Worm (Caenorhabditis elegans) whole organism, L3 larva: ENCODE measurements around the gene C03G6.17.

Source experiments
- daf-12 ChIP-seq: fragments of 150-350 bp; optimal IDR thresholded peaks from 2 replicates; lab custom pipeline; 2014; ENCODE audit warnings: missing biosample characterization, missing genetic modification reagents, missing genetic modification characterization
- fkh-10 ChIP-seq: sonication (generic microtip); optimal IDR thresholded peaks from 2 replicates; lab custom pipeline; 2017; ENCODE audit warnings: missing biosample characterization, missing genetic modification reagents, missing genetic modification characterization
- nhr-76 ChIP-seq: fragments of 150-350 bp; sonication (generic microtip); optimal IDR thresholded peaks from 5 replicates; lab custom pipeline; 2014; ENCODE audit warnings: missing biosample characterization, missing genetic modification characterization
- pqm-1 ChIP-seq: fragments of 150-350 bp; optimal IDR thresholded peaks from 2 replicates; lab custom pipeline; 2017; ENCODE audit warnings: missing biosample characterization, missing genetic modification characterization, inconsistent platforms

ce11 chrV:7379384-7379783, 1.5 kb downstream of the C03G6.17 start, which contains the start of gene srsx-24:
- TF ChIP-seq pqm-1 (no peak), fkh-10 (GFP tag; lab: Kevin White, UChicago) (no peak), daf-12 (tag; lab: Kevin White, UChicago) (no peak), nhr-76 (no peak)
